Fruit fly (Drosophila melanogaster) whole organism: ENCODE measurements around the gene CG44194.
A peak's percentile ranks its signal among the peaks of the same experiment; 100 is the strongest.

Experiments used
- CG8478 ChIP-seq: fragments of >200 bp; optimal IDR thresholded peaks from 2 replicates; lab custom pipeline; 2018; ENCODE audit warnings: inconsistent platforms
- Dll ChIP-seq: fragments of >200 bp; optimal IDR thresholded peaks from 2 replicates; lab custom pipeline; 2017
- EcR ChIP-seq, 2 experiments: fragments of >200 bp; optimal IDR thresholded peaks; 2 replicates each; lab custom pipeline; 2017; ENCODE audit warnings: missing biosample characterization in 2 of 2, missing genetic modification characterization in 2 of 2, missing genetic modification reagents in 2 of 2
- pan ChIP-seq: fragments of >200 bp; optimal IDR thresholded peaks from 2 replicates; lab custom pipeline; 2017
- psq ChIP-seq: fragments of >200 bp; optimal IDR thresholded peaks from 2 replicates; lab custom pipeline; 2017
- usp ChIP-seq: fragments of >200 bp; optimal IDR thresholded peaks from 2 replicates; lab custom pipeline; 2017; ENCODE audit warnings: missing biosample characterization, missing genetic modification characterization, mixed read lengths

Gene CG44194

DNA sequence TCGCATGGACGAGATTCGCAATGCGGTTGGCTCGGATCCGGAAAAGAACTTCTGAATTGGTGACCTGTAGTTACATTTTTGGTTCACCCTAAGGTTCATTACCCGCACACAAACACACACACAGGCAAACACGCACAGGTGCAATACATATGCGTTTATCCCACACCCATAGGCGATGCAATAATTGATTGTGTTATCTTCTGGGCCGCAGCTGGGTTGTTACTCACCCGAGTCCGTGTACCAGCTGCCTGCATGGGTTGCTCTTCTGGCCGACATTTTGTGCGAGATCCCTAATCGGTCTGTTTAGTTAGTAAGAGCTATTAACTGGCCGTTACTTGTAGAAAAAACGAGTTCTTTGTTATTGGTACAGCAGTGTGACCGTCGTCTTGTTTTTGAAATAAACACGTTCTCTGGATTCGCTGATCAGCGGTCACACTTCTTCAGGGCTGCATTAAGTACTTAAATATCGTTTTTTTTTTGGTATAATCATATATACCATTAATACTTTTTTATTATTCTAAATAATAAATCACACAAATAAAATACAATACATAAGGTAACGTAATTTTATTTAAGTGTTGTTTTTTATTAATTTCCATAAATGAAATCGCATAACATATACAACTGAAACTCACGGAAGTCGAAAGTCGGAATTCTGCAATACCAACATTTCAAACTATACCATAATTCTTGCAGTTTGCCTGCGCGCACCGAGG, 13.5 kb upstream of the CG44194 start, which contains the start of gene CG8031:
Gene CG8031 (minus strand): TSS at position 406 of the 716 bp plus-strand sequence.
- TF ChIP-seq EcR (GFP tag; optimal IDR thresholded peaks at IDR 0.05; lab: Kevin White, UChicago) = peak in 1 of 2 experiments; percentile 71
- peak; percentile 51 for TF ChIP-seq Dll
- TF ChIP-seq psq (lab: Kevin White, UChicago) = no peak

DNA sequence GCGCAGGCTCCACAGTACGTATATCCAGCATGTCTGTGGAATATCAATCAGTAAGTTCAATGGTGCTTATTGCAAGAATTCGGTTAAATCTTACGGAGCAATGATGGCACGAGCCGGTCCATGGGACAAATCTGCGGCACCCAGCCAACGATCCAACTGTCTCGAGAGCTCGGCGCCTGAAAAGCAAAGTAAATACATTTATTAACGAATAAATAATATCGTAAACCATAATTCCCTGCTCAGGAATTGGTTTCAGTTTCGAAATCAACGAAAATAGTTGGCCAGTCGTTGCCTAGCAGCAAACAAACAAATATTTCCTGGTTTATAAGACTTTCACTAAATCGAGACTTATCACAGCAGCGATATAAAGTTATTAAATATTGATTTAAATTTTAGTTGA, 12.1 kb upstream of the CG44194 start, which contains the start of gene CG11656:
Gene CG11656 (plus strand): TSS at position 301 of the 400 bp plus-strand sequence.
- TF ChIP-seq EcR (GFP tag; optimal IDR thresholded peaks at IDR 0.05; lab: Kevin White, UChicago) (no peak), pan (lab: Kevin White, UChicago) (no peak), psq (lab: Kevin White, UChicago) (no peak), Dll (no peak), CG8478 (lab: Kevin White, UChicago) (no peak), usp (GFP tag; lab: Kevin White, UChicago) (no peak)

DNA sequence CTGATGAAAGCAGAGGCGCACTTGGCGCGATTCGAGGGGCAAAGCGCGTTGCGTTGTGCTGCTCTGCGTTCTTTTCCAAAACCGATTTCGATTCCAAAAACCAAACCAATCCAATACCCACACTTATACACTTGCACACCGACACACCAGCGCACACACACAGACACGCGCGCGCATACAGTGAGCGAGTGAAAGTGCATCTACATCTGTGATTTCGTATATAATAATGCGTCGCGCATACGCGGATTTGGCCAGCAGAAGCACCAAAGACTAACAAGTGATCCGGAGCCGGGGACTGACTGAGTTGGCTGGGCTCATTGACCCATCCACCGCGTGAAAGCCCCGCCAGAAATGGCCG, 687 bp upstream of the CG44194 start:
- TF ChIP-seq EcR (GFP tag; optimal IDR thresholded peaks at IDR 0.05; lab: Kevin White, UChicago) (no peak), psq (lab: Kevin White, UChicago) (no peak), pan (lab: Kevin White, UChicago) (no peak), CG8478 (lab: Kevin White, UChicago) (no peak), usp (GFP tag; lab: Kevin White, UChicago) (no peak), Dll (no peak)

DNA sequence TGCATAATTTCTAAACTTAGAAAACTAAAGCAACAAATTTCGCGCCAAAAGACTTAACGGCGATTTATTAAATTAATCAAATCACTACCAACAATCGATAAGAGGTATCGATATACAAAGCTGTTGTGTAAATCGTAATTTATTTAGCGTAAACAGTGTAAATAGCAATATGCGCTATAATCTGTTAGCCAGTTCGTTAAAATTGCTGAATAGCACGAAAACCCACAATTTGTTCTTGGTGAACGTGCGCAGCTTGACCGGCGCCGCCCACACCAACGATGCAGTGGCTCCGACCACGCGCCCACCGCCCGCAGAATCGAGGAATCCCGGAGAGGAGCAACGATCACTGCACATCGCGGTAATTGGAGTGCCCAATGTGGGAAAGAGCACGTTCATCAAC, 2.0 kb downstream of the CG44194 start, which contains the start of gene CG7488:
Gene CG7488 (plus strand): TSS at position 99 of the 400 bp plus-strand sequence.
- TF ChIP-seq pan (lab: Kevin White, UChicago) (no peak), CG8478 (lab: Kevin White, UChicago) (no peak), psq (lab: Kevin White, UChicago) (no peak), usp (GFP tag; lab: Kevin White, UChicago) (no peak), EcR (GFP tag; optimal IDR thresholded peaks at IDR 0.05; lab: Kevin White, UChicago) (no peak), Dll (no peak)

DNA sequence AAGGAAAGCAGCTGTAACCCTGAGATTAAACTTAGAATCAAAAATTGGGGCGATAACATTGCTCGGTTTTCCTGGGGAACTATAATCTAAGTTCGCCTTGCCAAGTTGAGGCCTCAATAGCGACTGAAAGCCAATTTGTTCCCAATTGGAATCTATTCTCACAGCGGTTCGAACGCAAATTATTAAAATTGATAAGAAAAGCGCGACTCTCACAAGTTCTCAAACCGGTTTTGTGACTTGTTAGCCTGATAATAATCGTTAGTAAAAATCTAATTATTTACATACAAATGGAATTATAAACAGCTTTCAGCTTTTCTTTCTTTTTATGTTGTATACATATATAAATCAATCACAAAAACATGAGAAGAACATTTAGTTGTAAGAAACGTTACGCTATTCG, 2.5 kb downstream of the CG44194 start, which contains the start of gene yellow-f2:
Gene yellow-f2 (minus strand): TSS at position 101 of the 400 bp plus-strand sequence.
- no peak for TF ChIP-seq EcR (GFP tag; optimal IDR thresholded peaks at IDR 0.05; lab: Kevin White, UChicago)
- no peak for TF ChIP-seq usp (GFP tag; lab: Kevin White, UChicago)
- TF ChIP-seq psq (lab: Kevin White, UChicago) = no peak
- no peak for TF ChIP-seq Dll
- TF ChIP-seq pan (lab: Kevin White, UChicago) = no peak
- TF ChIP-seq CG8478 (lab: Kevin White, UChicago) = no peak

DNA sequence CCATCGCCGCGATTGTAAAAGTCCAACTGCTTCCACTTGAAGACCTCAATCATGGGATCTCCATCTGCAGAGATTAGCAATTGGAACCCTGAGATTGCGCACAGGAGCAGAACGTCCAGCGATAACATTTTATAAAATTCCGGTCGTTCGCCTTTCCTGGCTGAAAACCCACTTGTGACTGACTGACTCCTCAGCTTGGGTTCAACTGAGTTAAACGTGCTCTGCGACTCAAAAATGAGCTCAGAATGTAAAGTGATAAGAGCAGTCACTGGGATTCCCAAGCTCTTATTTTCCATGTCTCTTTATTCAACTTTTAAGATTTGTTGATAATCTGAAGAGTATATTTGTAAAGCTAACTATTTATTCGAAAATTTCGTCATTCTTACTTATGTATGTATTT, 4.5 kb downstream of the CG44194 start, which contains the start of gene yellow-f:
Gene yellow-f (minus strand): TSS at position 184 of the 400 bp plus-strand sequence.
- TF ChIP-seq psq (lab: Kevin White, UChicago) (no peak), Dll (no peak), CG8478 (lab: Kevin White, UChicago) (no peak), usp (GFP tag; lab: Kevin White, UChicago) (no peak), EcR (GFP tag; optimal IDR thresholded peaks at IDR 0.05; lab: Kevin White, UChicago) (no peak), pan (lab: Kevin White, UChicago) (no peak)

DNA sequence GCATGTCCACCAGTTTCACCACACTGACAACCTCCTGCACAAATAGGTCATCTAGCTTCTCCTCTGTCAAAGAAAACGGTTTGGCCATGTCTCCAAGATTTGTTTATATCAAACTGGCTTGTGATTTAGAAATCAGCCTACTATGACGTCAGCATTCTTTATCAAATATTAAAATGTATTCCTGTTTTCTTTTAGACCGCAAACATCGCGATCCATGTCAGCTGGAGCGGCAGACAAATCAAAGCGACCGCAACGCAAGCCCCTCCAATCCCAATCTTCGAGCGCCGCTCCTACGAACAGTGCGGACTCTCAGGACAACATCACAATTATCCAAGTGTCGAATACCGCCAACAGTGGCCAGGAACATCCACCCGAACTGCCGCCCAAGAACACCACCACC, 9.1 kb downstream of the CG44194 start, which contains the start of gene CG14383:
Gene CG14383 (minus strand): TSS at position 101 of the 400 bp plus-strand sequence.
- TF ChIP-seq Dll = no peak
- TF ChIP-seq pan (lab: Kevin White, UChicago) = no peak
- TF ChIP-seq CG8478 (lab: Kevin White, UChicago) = no peak
- no peak for TF ChIP-seq psq (lab: Kevin White, UChicago)
- no peak for TF ChIP-seq EcR (GFP tag; optimal IDR thresholded peaks at IDR 0.05; lab: Kevin White, UChicago)
- no peak for TF ChIP-seq usp (GFP tag; lab: Kevin White, UChicago)

DNA sequence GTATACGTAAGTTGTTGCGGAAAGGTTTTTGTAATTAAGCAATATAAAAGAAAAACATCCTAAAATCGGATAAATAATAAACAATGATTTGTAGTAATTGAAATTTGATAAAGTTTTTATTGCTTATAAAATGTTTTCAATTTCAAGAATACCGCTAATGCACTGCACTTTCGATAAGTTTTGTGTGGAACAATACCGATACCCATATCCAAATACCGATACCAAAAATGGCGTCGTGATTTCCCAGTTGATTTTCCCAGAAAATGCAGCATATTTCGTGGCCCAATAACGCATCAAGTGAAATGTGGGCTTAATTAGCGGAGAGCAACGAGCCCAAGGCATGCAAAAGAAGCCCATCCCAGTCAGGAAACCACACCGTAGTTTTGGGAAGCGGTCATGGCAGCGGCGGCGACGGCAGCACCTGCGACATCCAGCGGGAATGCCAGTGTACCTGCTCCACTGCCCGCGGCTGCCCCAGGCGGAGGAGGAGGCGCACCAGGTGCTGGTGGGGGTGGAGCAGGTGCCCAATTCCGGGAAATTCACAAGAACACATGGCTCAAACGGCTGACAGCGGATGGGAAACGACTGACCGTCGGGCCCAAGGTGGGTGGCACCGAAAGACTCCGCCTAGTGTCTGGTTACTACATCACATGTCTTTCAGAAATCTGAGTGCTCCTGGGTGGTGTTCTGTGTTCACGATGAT, 11.5 kb downstream of the CG44194 start, which contains the start of gene CG31342:
Gene CG31342 (plus strand): TSS at position 214 of the 703 bp plus-strand sequence.
- TF ChIP-seq psq (lab: Kevin White, UChicago) = no peak
- no peak for TF ChIP-seq EcR (GFP tag; optimal IDR thresholded peaks at IDR 0.05; lab: Kevin White, UChicago)

DNA sequence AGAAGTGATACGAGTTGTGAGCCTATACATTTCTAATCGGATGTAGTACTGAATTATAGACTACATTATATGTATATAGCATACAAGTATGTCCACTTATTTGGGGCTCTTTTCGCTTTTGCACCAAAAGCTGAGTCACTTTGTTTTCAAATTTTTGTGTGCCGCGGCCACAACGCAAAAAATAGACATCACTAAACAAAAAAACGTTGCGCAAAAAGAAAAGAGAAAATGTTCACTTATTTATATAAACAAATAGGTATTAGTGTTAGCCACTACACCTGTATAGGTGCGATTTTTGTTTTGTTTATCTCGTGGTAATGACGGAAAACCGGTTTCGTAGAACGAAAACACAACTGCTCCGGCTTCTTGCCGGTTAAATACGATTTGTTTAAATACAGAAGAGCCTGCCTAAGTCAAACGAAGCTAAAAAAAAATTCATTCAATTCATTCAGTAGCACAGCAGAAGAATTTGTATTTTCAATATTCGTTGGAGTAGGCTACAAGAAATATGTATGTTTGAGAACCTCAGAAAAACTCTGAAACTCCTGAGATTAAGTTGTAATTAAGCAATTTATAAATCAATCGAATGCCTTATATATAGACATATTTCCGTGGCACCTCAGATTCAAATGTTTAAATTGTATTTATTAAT, 14.4 kb downstream of the CG44194 start:
- no peak for TF ChIP-seq Dll
- TF ChIP-seq EcR (GFP tag; optimal IDR thresholded peaks at IDR 0.05; lab: Kevin White, UChicago) = no peak
- no peak for TF ChIP-seq CG8478 (lab: Kevin White, UChicago)
- peak; percentile 14 for TF ChIP-seq pan (lab: Kevin White, UChicago)
- no peak for TF ChIP-seq usp (GFP tag; lab: Kevin White, UChicago)
- TF ChIP-seq psq (lab: Kevin White, UChicago) = no peak

DNA sequence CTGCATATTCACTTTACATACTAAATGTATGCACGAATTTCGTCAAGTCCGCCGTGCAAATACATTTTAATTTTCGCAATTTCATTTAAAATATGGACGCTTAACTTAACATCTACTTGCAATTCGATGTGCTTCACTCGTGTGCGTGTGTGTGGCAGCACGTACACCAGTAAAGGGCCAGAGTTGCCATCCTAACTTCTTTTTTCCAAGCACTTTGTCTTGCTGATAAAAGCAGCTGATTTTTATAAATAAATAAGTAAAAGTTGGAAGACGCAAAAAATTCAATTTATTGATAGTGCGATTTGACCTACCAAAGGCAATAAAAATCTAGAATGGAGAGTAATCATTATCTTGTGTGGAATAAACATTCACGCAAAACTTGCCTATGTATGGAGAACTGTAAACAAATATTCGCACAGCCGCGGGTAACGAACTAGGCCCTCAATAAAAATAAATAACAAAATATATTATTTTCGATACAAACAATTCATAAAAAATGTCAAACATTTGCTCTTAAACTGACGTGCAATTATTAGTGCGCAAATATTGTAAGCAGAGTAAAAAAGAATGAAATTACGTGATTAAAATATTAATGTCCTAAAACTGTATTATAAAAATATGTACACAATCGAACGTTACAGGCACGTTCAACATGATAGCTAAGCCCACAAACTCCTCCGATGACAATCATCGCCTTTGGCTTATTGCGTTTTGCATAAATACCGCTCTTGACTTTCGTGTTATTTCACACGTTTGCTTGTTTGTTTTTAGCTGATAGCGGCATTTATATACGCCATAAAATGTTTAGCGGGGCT, 15.2 kb downstream of the CG44194 start:
- TF ChIP-seq CG8478 (lab: Kevin White, UChicago) (peak; percentile 5), usp (GFP tag; lab: Kevin White, UChicago) (no peak), psq (lab: Kevin White, UChicago) (no peak), EcR (GFP tag; optimal IDR thresholded peaks at IDR 0.05; lab: Kevin White, UChicago) (no peak)
